Fruit fly (Drosophila melanogaster) whole organism, embryonic: ENCODE data around the gene Snx1.
A peak's percentile ranks its signal among the peaks of the same experiment; 100 is the strongest.

Experiments used
- Blimp-1 ChIP-seq: fragments of 200-800 bp; sonication (Bioruptor generic); optimal IDR thresholded peaks from 3 replicates; lab custom pipeline; 2018; ENCODE audit warnings: missing biosample characterization, missing genetic modification characterization, mild to moderate bottlenecking, moderate library complexity, missing genetic modification reagents
- CG10321 ChIP-seq: fragments of 200-800 bp; sonication (Bioruptor generic); IDR thresholded peaks from 2 replicates; pipeline ENCODE4 v1.3.6; 2022; ENCODE audit warnings: missing biosample characterization, missing genetic modification characterization
- CG10565 ChIP-seq: fragments of 200-800 bp; sonication (Bioruptor generic); optimal IDR thresholded peaks from 3 replicates; lab custom pipeline; 2016; ENCODE audit warnings: missing biosample characterization, mild to moderate bottlenecking, missing genetic modification characterization
- CG10654 ChIP-seq: fragments of 200-800 bp; sonication (Bioruptor generic); optimal IDR thresholded peaks from 2 replicates; lab custom pipeline; 2016; ENCODE audit warnings: missing biosample characterization, missing genetic modification characterization
- CG10979 ChIP-seq: fragments of 200-800 bp; sonication (Bioruptor generic); optimal IDR thresholded peaks from 2 replicates; lab custom pipeline; 2018; ENCODE audit warnings: missing biosample characterization, mild to moderate bottlenecking, missing genetic modification characterization, moderate library complexity
- CG11696 ChIP-seq: fragments of 200-800 bp; sonication (Bioruptor generic); IDR thresholded peaks from 2 replicates; pipeline ENCODE4 v1.3.6; 2022; ENCODE audit warnings: missing biosample characterization, missing genetic modification characterization
- CG12236 ChIP-seq: fragments of 200-800 bp; sonication (Bioruptor generic); optimal IDR thresholded peaks from 2 replicates; lab custom pipeline; 2016; ENCODE audit warnings: missing biosample characterization, missing genetic modification characterization
- CG13624 ChIP-seq: fragments of 200-800 bp; sonication (Bioruptor generic); optimal IDR thresholded peaks from 2 replicates; lab custom pipeline; 2016; ENCODE audit warnings: missing biosample characterization, missing genetic modification characterization
- CG15601 ChIP-seq: fragments of 200-800 bp; sonication (Bioruptor generic); optimal IDR thresholded peaks from 3 replicates; lab custom pipeline; 2019; ENCODE audit warnings: missing biosample characterization, mild to moderate bottlenecking, missing genetic modification characterization, moderate library complexity
- CG17328 ChIP-seq: fragments of 200-800 bp; sonication (Bioruptor generic); IDR thresholded peaks from 2 replicates; pipeline ENCODE4 v1.3.6; 2022; ENCODE audit warnings: missing biosample characterization, missing genetic modification characterization
- CG17829 ChIP-seq: fragments of 200-800 bp; optimal IDR thresholded peaks from 2 replicates; lab custom pipeline; 2019; ENCODE audit warnings: missing biosample characterization, mild to moderate bottlenecking, missing genetic modification characterization, moderate library complexity
- CG2120 ChIP-seq: fragments of 200-800 bp; sonication (Bioruptor generic); optimal IDR thresholded peaks from 3 replicates; lab custom pipeline; 2016; ENCODE audit warnings: missing biosample characterization, missing genetic modification characterization
- CG2129 ChIP-seq: fragments of 200-800 bp; sonication (Bioruptor generic); IDR thresholded peaks from 2 replicates; pipeline ENCODE4 v1.3.6; 2022; ENCODE audit warnings: missing biosample characterization, missing genetic modification characterization; ENCODE audit not compliant: partially characterized antibody
- CG2875 ChIP-seq: fragments of 200-800 bp; sonication (Bioruptor generic); optimal IDR thresholded peaks from 2 replicates; lab custom pipeline; 2017; ENCODE audit warnings: missing biosample characterization, mild to moderate bottlenecking, missing genetic modification characterization, missing genetic modification reagents
- CG2889 ChIP-seq: fragments of 200-800 bp; sonication (Bioruptor generic); IDR thresholded peaks from 3 replicates; pipeline ENCODE4 v1.3.6; 2022; ENCODE audit warnings: missing biosample characterization, missing genetic modification characterization
- CG3838 ChIP-seq: fragments of 200-800 bp; sonication (Bioruptor generic); optimal IDR thresholded peaks from 3 replicates; lab custom pipeline; 2016; ENCODE audit warnings: missing biosample characterization, missing genetic modification characterization
- CG42726 ChIP-seq: fragments of 200-800 bp; sonication (Bioruptor generic); IDR thresholded peaks from 2 replicates; pipeline ENCODE4 v1.3.6; 2022; ENCODE audit warnings: missing biosample characterization, missing genetic modification characterization; ENCODE audit not compliant: partially characterized antibody
- CG43689 ChIP-seq: fragments of 200-800 bp; sonication (Bioruptor generic); IDR thresholded peaks from 2 replicates; pipeline ENCODE4 v1.3.6; 2022; ENCODE audit warnings: missing biosample characterization, missing genetic modification characterization
- CG5180 ChIP-seq: fragments of 200-800 bp; sonication (Bioruptor generic); optimal IDR thresholded peaks from 3 replicates; lab custom pipeline; 2017; ENCODE audit warnings: missing biosample characterization, missing genetic modification characterization, mild to moderate bottlenecking, moderate library complexity, missing genetic modification reagents
- CrebB ChIP-seq: fragments of 200-800 bp; sonication (Bioruptor generic); optimal IDR thresholded peaks from 3 replicates; lab custom pipeline; 2018; ENCODE audit warnings: missing biosample characterization, mild to moderate bottlenecking, missing genetic modification characterization
- Dip3 ChIP-seq: fragments of 200-800 bp; sonication (Bioruptor generic); optimal IDR thresholded peaks from 3 replicates; lab custom pipeline; 2016; ENCODE audit warnings: missing biosample characterization, missing genetic modification characterization
- Ets65A ChIP-seq: fragments of 200-800 bp; sonication (Bioruptor generic); peaks from one replicate; lab custom pipeline; 2016; ENCODE audit warnings: missing biosample characterization, missing genetic modification characterization
- Mad ChIP-seq: fragments of 200-800 bp; sonication (Bioruptor generic); optimal IDR thresholded peaks from 2 replicates; lab custom pipeline; 2016; ENCODE audit warnings: missing biosample characterization, missing genetic modification characterization
- Med ChIP-seq: fragments of 200-800 bp; sonication (Bioruptor generic); peaks from one replicate; lab custom pipeline; 2016; ENCODE audit warnings: missing biosample characterization, missing genetic modification characterization, mild to moderate bottlenecking, inconsistent platforms, moderate library complexity
- Oaz ChIP-seq: fragments of 200-800 bp; sonication (Bioruptor generic); IDR thresholded peaks from 2 replicates; pipeline ENCODE4 v1.3.6; 2022; ENCODE audit warnings: missing biosample characterization, missing genetic modification characterization
- Tbp ChIP-seq: fragments of >200 bp; optimal IDR thresholded peaks from 2 replicates; lab custom pipeline; 2018; ENCODE audit warnings: missing biosample characterization, missing genetic modification characterization
- Trl ChIP-seq, 3 experiments: fragments of >200 bp in 2 of 3; fragments of 200-800 bp in 1 of 3; sonication (Bioruptor generic) in 1 of 3; optimal IDR thresholded peaks; 2 replicates in 1 of 3; 3 replicates in 2 of 3; lab custom pipeline; 2016 to 2017; ENCODE audit warnings: missing biosample characterization in 1 of 3, missing genetic modification characterization in 1 of 3
- cad ChIP-seq: fragments of >200 bp; optimal IDR thresholded peaks from 2 replicates; lab custom pipeline; 2017; ENCODE audit warnings: missing biosample characterization, missing genetic modification characterization
- dati ChIP-seq: fragments of 200-800 bp; sonication (Bioruptor generic); IDR thresholded peaks from 2 replicates; pipeline ENCODE4 v1.3.6; 2022; ENCODE audit warnings: missing biosample characterization, missing genetic modification characterization
- dm ChIP-seq: fragments of 200-800 bp; sonication (Bioruptor generic); optimal IDR thresholded peaks from 3 replicates; lab custom pipeline; 2016; ENCODE audit warnings: missing biosample characterization, missing genetic modification characterization
- gcm ChIP-seq: fragments of 200-800 bp; sonication (Bioruptor generic); optimal IDR thresholded peaks from 2 replicates; lab custom pipeline; 2019; ENCODE audit warnings: missing biosample characterization, mild to moderate bottlenecking, missing genetic modification characterization, moderate library complexity
- ham ChIP-seq: fragments of 200-800 bp; sonication (Bioruptor generic); IDR thresholded peaks from 2 replicates; pipeline ENCODE4 v1.3.6; 2022; ENCODE audit warnings: missing biosample characterization, missing genetic modification characterization
- her ChIP-seq: fragments of 200-800 bp; sonication (Bioruptor generic); optimal IDR thresholded peaks from 2 replicates; lab custom pipeline; 2016; ENCODE audit warnings: missing biosample characterization, missing genetic modification characterization
- jing ChIP-seq: fragments of 200-800 bp; sonication (Bioruptor generic); optimal IDR thresholded peaks from 2 replicates; lab custom pipeline; 2018; ENCODE audit warnings: missing biosample characterization, mild to moderate bottlenecking, missing genetic modification characterization
- jumu ChIP-seq: fragments of 200-800 bp; sonication (Bioruptor generic); optimal IDR thresholded peaks from 3 replicates; lab custom pipeline; 2016; ENCODE audit warnings: missing biosample characterization, missing genetic modification characterization
- lab ChIP-seq: fragments of 200-800 bp; sonication (Bioruptor generic); optimal IDR thresholded peaks from 3 replicates; lab custom pipeline; 2017; ENCODE audit warnings: missing biosample characterization, missing genetic modification characterization, mild to moderate bottlenecking, moderate library complexity, missing genetic modification reagents
- lilli ChIP-seq: fragments of 200-800 bp; sonication (Bioruptor generic); optimal IDR thresholded peaks from 3 replicates; lab custom pipeline; 2016; ENCODE audit warnings: missing biosample characterization, missing genetic modification characterization
- lov ChIP-seq, 2 experiments: fragments of 200-800 bp in 1 of 2; fragments of >200 bp in 1 of 2; sonication (Bioruptor generic) in 1 of 2; IDR thresholded peaks in 1 of 2; optimal IDR thresholded peaks in 1 of 2; 2 replicates in 1 of 2; 3 replicates in 1 of 2; pipeline versions ENCODE4 v1.3.6 to Lab custom; 2017 to 2022; ENCODE audit warnings: missing biosample characterization in 1 of 2, missing genetic modification characterization in 1 of 2
- mam ChIP-seq: fragments of 200-800 bp; sonication (Bioruptor generic); optimal IDR thresholded peaks from 3 replicates; lab custom pipeline; 2016; ENCODE audit warnings: missing biosample characterization, missing genetic modification characterization
- pan ChIP-seq, 4 experiments: fragments of >200 bp in 3 of 4; fragments of 200-800 bp in 1 of 4; sonication (Bioruptor generic) in 1 of 4; optimal IDR thresholded peaks in 3 of 4; IDR thresholded peaks in 1 of 4; 2 replicates each; pipeline versions ENCODE4 v1.3.6 to Lab custom; 2017 to 2022; ENCODE audit warnings: missing biosample characterization in 2 of 4, missing genetic modification characterization in 2 of 4, mixed read lengths in 1 of 4
- pb ChIP-seq: fragments of 200-800 bp; sonication (Bioruptor generic); optimal IDR thresholded peaks from 3 replicates; lab custom pipeline; 2016; ENCODE audit warnings: missing biosample characterization, missing genetic modification characterization
- phol ChIP-seq: fragments of 200-800 bp; sonication (Bioruptor generic); optimal IDR thresholded peaks from 3 replicates; lab custom pipeline; 2018; ENCODE audit warnings: missing biosample characterization, mild to moderate bottlenecking, missing genetic modification characterization, moderate library complexity
- run ChIP-seq: fragments of 200-800 bp; sonication (Bioruptor generic); optimal IDR thresholded peaks from 3 replicates; lab custom pipeline; 2018; ENCODE audit warnings: missing biosample characterization, mild to moderate bottlenecking, missing genetic modification characterization
- sens ChIP-seq: fragments of 200-800 bp; sonication (Bioruptor generic); peaks from one replicate; lab custom pipeline; 2016; ENCODE audit warnings: missing biosample characterization, missing genetic modification characterization
- sim ChIP-seq: fragments of 200-800 bp; sonication (Bioruptor generic); IDR thresholded peaks from 2 replicates; pipeline ENCODE4 v1.3.6; 2022; ENCODE audit warnings: missing biosample characterization, missing genetic modification characterization
- toy ChIP-seq: fragments of 200-800 bp; sonication (Bioruptor generic); IDR thresholded peaks from 2 replicates; pipeline ENCODE4 v1.3.6; 2022; ENCODE audit warnings: missing biosample characterization, missing genetic modification characterization
- tup ChIP-seq: fragments of 200-800 bp; sonication (Bioruptor generic); optimal IDR thresholded peaks from 2 replicates; lab custom pipeline; 2016; ENCODE audit warnings: missing biosample characterization, mild to moderate bottlenecking, missing genetic modification characterization, moderate library complexity
- vfl ChIP-seq: fragments of 200-800 bp; sonication (Bioruptor generic); optimal IDR thresholded peaks from 2 replicates; lab custom pipeline; 2016; ENCODE audit warnings: missing biosample characterization, missing genetic modification characterization

Snx1 gene

DNA sequence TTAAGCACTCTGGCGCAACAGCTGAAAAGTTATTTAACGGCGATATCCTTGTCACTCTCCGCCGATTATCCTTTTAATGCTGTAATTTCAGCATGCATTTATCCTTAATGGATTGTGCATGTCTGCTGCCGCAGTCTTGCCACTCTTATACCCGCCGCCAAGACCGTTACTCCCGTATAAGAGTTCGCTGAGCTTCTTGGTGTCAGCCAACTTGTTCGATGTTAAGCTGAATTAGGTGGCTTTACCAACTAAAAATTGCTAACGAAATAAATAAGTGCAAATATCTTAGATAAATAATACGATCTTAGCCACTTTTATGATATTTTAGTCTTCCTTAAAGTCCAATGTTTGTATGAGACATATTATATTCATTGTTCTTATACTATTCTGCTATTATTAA is 8.3 kb upstream of the Snx1 start (continued):
- TF ChIP-seq Tbp (no peak), CG15601 (tag; lab: Kevin White, UChicago) (no peak), CG5180 (GFP tag; lab: Kevin White, UChicago) (peak; percentile 95), CG42726 (no peak), tup (GFP tag; lab: Kevin White, UChicago) (no peak), dati (GFP tag; lab: Robert Waterston, UW) (no peak), cad (GFP tag; lab: Kevin White, UChicago) (no peak), sens (GFP tag; lab: Kevin White, UChicago) (peak; percentile 51), gcm (GFP tag; lab: Kevin White, UChicago) (no peak)

DNA sequence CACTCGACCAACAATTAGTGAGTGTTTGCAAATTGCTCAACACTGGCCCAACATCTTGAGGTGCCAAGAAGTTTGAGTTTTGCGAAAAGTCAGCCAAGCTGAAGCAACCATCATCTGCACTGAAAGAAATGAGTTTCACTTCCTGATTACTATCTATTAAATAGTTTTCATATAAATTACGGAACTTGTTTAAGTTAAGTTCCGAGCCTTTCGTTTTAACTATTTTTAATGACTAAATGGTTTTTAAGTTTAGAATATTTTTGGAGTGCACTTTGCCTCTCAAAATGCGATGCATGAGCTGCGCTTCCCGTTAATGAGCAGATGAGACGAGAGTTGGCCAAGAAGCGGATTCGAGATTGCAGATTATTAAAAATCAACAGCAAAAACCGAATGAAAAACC is 7.8 kb upstream of the Snx1 start:
- TF ChIP-seq pb (GFP tag; lab: Kevin White, UChicago): no peak
- TF ChIP-seq CG12236 (GFP tag; lab: Kevin White, UChicago): no peak
- no peak for TF ChIP-seq phol (tag; lab: Kevin White, UChicago)
- peak; percentile 23 for TF ChIP-seq Ets65A (GFP tag; lab: Kevin White, UChicago)
- TF ChIP-seq CG10565 (GFP tag; lab: Kevin White, UChicago): no peak
- no peak for TF ChIP-seq jing (GFP tag; lab: Kevin White, UChicago)
- peak; percentile 46 for TF ChIP-seq Med (GFP tag; lab: Kevin White, UChicago)
- TF ChIP-seq CG13624 (GFP tag; lab: Kevin White, UChicago): no peak
- TF ChIP-seq CG17829: no peak
- TF ChIP-seq CG10321: 0 out of 2 replicates have a peak, but pooled peaks have one; percentile 9
- peak; percentile 1 for TF ChIP-seq Blimp-1 (GFP tag; lab: Kevin White, UChicago)
- TF ChIP-seq pan (optimal IDR thresholded peaks at IDR 0.05; lab: Kevin White, UChicago): no peak
- TF ChIP-seq pan (GFP tag; optimal IDR thresholded peaks at IDR 0.05 in 1 of 2, IDR thresholded peaks at IDR 0.05 in 1 of 2): peak in 1 of 2 experiments; percentile 42
- TF ChIP-seq Oaz: no peak
- TF ChIP-seq sim (GFP tag; lab: Robert Waterston, UW): no peak
- TF ChIP-seq her (GFP tag; lab: Kevin White, UChicago): no peak
- TF ChIP-seq Dip3 (GFP tag; lab: Kevin White, UChicago): no peak
- no peak for TF ChIP-seq CG3838

DNA sequence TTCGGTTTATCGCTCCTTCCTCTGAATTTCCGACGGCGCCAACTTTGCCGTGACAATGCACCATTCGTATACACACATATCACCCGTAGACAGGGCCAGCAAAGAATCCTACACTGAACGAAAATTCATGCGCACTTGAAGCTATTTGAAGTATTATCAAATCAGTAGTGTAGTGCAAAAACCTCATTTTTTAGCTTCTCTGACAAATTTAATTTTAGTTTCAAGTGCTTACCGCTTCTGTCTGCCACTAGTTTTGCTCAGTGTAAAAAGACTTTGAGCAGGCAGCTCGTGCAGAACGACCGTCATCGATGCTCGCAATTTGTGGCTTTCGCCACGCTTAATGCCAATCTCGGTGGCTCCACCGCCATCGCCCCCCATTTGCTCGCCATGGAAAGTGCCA is 4.7 kb upstream of the Snx1 start:
- TF ChIP-seq CG10654 (GFP tag; lab: Kevin White, UChicago) (peak; percentile 2), Mad (GFP tag; lab: Kevin White, UChicago) (peak; percentile 51), lilli (GFP tag; lab: Kevin White, UChicago) (peak; percentile 21), dm (GFP tag; lab: Kevin White, UChicago) (no peak), ham (no peak), run (tag; lab: Kevin White, UChicago) (no peak), lab (GFP tag; lab: Kevin White, UChicago) (no peak), CG2889 (GFP tag; lab: Robert Waterston, UW) (0 out of 3 replicates have a peak, but pooled peaks have one; percentile 47), CG2875 (peak; percentile 23), CG43689 (GFP tag; lab: Robert Waterston, UW) (no peak), vfl (GFP tag; lab: Kevin White, UChicago) (peak; percentile 24), CrebB (tag; lab: Kevin White, UChicago) (no peak), toy (GFP tag; lab: Robert Waterston, UW) (0 out of 2 replicates have a peak, but pooled peaks have one; percentile 48), CG17328 (peak; percentile 59; the same call in 1 of the 2 replicates), jumu (GFP tag; lab: Kevin White, UChicago) (peak; percentile 20), Blimp-1 (GFP tag; lab: Kevin White, UChicago) (peak; percentile 42), CG10979 (tag; lab: Kevin White, UChicago) (peak; percentile 35), CG11696 (GFP tag; lab: Robert Waterston, UW) (no peak), CG2120 (GFP tag; lab: Kevin White, UChicago) (peak; percentile 46), mam (GFP tag; lab: Kevin White, UChicago) (peak; percentile 19), CG2129 (no peak), Trl (optimal IDR thresholded peaks at IDR 0.05; lab: Kevin White, UChicago) (no peak), Trl (GFP tag; optimal IDR thresholded peaks at IDR 0.05; lab: Kevin White, UChicago) (peak; percentile 7), lov (optimal IDR thresholded peaks at IDR 0.05; lab: Kevin White, UChicago) (no peak), lov (GFP tag; IDR thresholded peaks at IDR 0.05; lab: Robert Waterston, UW) (peak; percentile 69; the same call in 1 of the 3 replicates)
